Fruit fly (Drosophila melanogaster) whole organism, embryonic: Measurements from ENCODE around the gene CG15725.

Experiments
- Awh ChIP-seq: fragments of 200-800 bp; sonication (Bioruptor generic); IDR thresholded peaks from 2 replicates; pipeline ENCODE4, ENCODE4 v1.3.6; 2022; ENCODE audit warnings: missing biosample characterization, missing genetic modification characterization
- B-H1 ChIP-seq: fragments of 200-800 bp; sonication (Bioruptor generic); IDR thresholded peaks from 3 replicates; pipeline ENCODE4 v1.3.6; 2022; ENCODE audit warnings: missing biosample characterization, missing genetic modification characterization
- BtbVII ChIP-seq: fragments of 200-800 bp; sonication (Bioruptor generic); optimal IDR thresholded peaks from 3 replicates; lab custom pipeline; 2017; ENCODE audit warnings: missing biosample characterization, mild to moderate bottlenecking, missing genetic modification characterization
- CG10543 ChIP-seq: fragments of 200-800 bp; sonication (Bioruptor generic); optimal IDR thresholded peaks from 3 replicates; lab custom pipeline; 2017; ENCODE audit warnings: missing biosample characterization, mild to moderate bottlenecking, missing genetic modification characterization, moderate library complexity
- CG10979 ChIP-seq: fragments of 200-800 bp; sonication (Bioruptor generic); optimal IDR thresholded peaks from 2 replicates; lab custom pipeline; 2018; ENCODE audit warnings: missing biosample characterization, mild to moderate bottlenecking, missing genetic modification characterization, moderate library complexity
- CG12236 ChIP-seq: fragments of 200-800 bp; sonication (Bioruptor generic); optimal IDR thresholded peaks from 2 replicates; lab custom pipeline; 2016; ENCODE audit warnings: missing biosample characterization, missing genetic modification characterization
- CG12744 ChIP-seq: fragments of 200-800 bp; sonication (Bioruptor generic); optimal IDR thresholded peaks from 2 replicates; lab custom pipeline; 2016; ENCODE audit warnings: missing biosample characterization, missing genetic modification characterization
- CG12942 ChIP-seq: fragments of 200-800 bp; sonication (Bioruptor generic); optimal IDR thresholded peaks from 3 replicates; lab custom pipeline; 2016; ENCODE audit warnings: missing biosample characterization, missing genetic modification characterization
- CG13123 ChIP-seq: fragments of 200-800 bp; sonication (Bioruptor generic); optimal IDR thresholded peaks from 2 replicates; lab custom pipeline; 2016; ENCODE audit warnings: missing biosample characterization, missing genetic modification characterization
- CG13287 ChIP-seq: fragments of 200-800 bp; sonication (Bioruptor generic); IDR thresholded peaks from 2 replicates; pipeline ENCODE4 v1.3.6; 2022; ENCODE audit warnings: missing biosample characterization, missing genetic modification characterization; ENCODE audit not compliant: partially characterized antibody
- CG13894 ChIP-seq: fragments of 200-800 bp; sonication (Bioruptor generic); optimal IDR thresholded peaks from 3 replicates; lab custom pipeline; 2018; ENCODE audit warnings: missing biosample characterization, mild to moderate bottlenecking, missing genetic modification characterization, moderate library complexity
- CG14710 ChIP-seq: fragments of 200-800 bp; sonication (Bioruptor generic); optimal IDR thresholded peaks from 3 replicates; lab custom pipeline; 2019; ENCODE audit warnings: missing biosample characterization, mild to moderate bottlenecking, missing genetic modification characterization, moderate library complexity
- CG15269 ChIP-seq: fragments of 200-800 bp; sonication (Bioruptor generic); optimal IDR thresholded peaks from 2 replicates; lab custom pipeline; 2018; ENCODE audit warnings: missing biosample characterization, mild to moderate bottlenecking, missing genetic modification characterization, moderate library complexity
- CG15479 ChIP-seq: fragments of 200-800 bp; sonication (Bioruptor generic); optimal IDR thresholded peaks from 3 replicates; lab custom pipeline; 2019; ENCODE audit warnings: missing biosample characterization, mild to moderate bottlenecking, missing genetic modification characterization, moderate library complexity
- CG18764 ChIP-seq: fragments of 200-800 bp; sonication (Bioruptor generic); optimal IDR thresholded peaks from 3 replicates; lab custom pipeline; 2016; ENCODE audit warnings: missing biosample characterization, missing genetic modification characterization
- CG2199 ChIP-seq: fragments of 200-800 bp; sonication (Bioruptor generic); IDR thresholded peaks from 3 replicates; pipeline ENCODE4 v1.3.6; 2022; ENCODE audit warnings: missing biosample characterization, missing genetic modification characterization
- CG2712 ChIP-seq: fragments of 200-800 bp; optimal IDR thresholded peaks from 3 replicates; lab custom pipeline; 2019; ENCODE audit warnings: missing biosample characterization, mild to moderate bottlenecking, missing genetic modification characterization, moderate library complexity
- CG31224 ChIP-seq: fragments of 200-800 bp; sonication (Bioruptor generic); IDR thresholded peaks from 2 replicates; pipeline ENCODE4 v1.3.6; 2022; ENCODE audit warnings: missing biosample characterization, missing genetic modification characterization
- CG33557 ChIP-seq: fragments of 200-800 bp; sonication (Bioruptor generic); optimal IDR thresholded peaks from 2 replicates; lab custom pipeline; 2019; ENCODE audit warnings: missing biosample characterization, mild to moderate bottlenecking, missing genetic modification characterization, moderate library complexity
- CG4424 ChIP-seq: fragments of 200-800 bp; sonication (Bioruptor generic); optimal IDR thresholded peaks from 3 replicates; lab custom pipeline; 2016; ENCODE audit warnings: missing biosample characterization, missing genetic modification characterization
- CG6175 ChIP-seq: fragments of 200-800 bp; sonication (Bioruptor generic); IDR thresholded peaks from 3 replicates; pipeline ENCODE4 v1.3.6; 2022; ENCODE audit warnings: missing biosample characterization, missing genetic modification characterization
- CG7987 ChIP-seq: fragments of 200-800 bp; sonication (Bioruptor generic); optimal IDR thresholded peaks from 2 replicates; lab custom pipeline; 2018; ENCODE audit warnings: missing biosample characterization, mild to moderate bottlenecking, missing genetic modification characterization, moderate library complexity
- CG8089 ChIP-seq: fragments of 200-800 bp; sonication (Bioruptor generic); optimal IDR thresholded peaks from 3 replicates; lab custom pipeline; 2016; ENCODE audit warnings: missing biosample characterization, missing genetic modification characterization
- CG9215 ChIP-seq: fragments of 200-800 bp; sonication (Bioruptor generic); IDR thresholded peaks from 2 replicates; pipeline ENCODE4 v1.3.6; 2022; ENCODE audit warnings: missing biosample characterization, missing genetic modification characterization
- Dbx ChIP-seq: fragments of 200-800 bp; sonication (Bioruptor generic); IDR thresholded peaks from 3 replicates; pipeline ENCODE4 v1.3.6; 2022; ENCODE audit warnings: missing biosample characterization, missing genetic modification characterization
- Dfd ChIP-seq, 2 experiments: fragments of >200 bp; optimal IDR thresholded peaks; 2 replicates each; lab custom pipeline; 2017; ENCODE audit warnings: missing biosample characterization in 2 of 2, missing genetic modification characterization in 2 of 2
- E2f2 ChIP-seq: fragments of 200-800 bp; sonication (Bioruptor generic); IDR thresholded peaks from 2 replicates; pipeline ENCODE4 v1.3.6; 2022; ENCODE audit warnings: missing biosample characterization, missing genetic modification characterization
- HLH3B ChIP-seq: fragments of 200-800 bp; sonication (Bioruptor generic); IDR thresholded peaks from 2 replicates; pipeline ENCODE4 v1.3.6; 2022; ENCODE audit warnings: missing biosample characterization, missing genetic modification characterization
- MBD-R2 ChIP-seq: fragments of 200-800 bp; sonication (Bioruptor generic); IDR thresholded peaks from 2 replicates; pipeline ENCODE4 v1.3.6; 2022; ENCODE audit warnings: missing biosample characterization, missing genetic modification characterization
- NC2α ChIP-seq: fragments of 200-800 bp; sonication (Bioruptor generic); optimal IDR thresholded peaks from 2 replicates; lab custom pipeline; 2016; ENCODE audit warnings: missing biosample characterization, missing genetic modification characterization
- Nf-YA ChIP-seq: fragments of 200-800 bp; sonication (Bioruptor generic); IDR thresholded peaks from 2 replicates; pipeline ENCODE4 v1.3.6; 2022; ENCODE audit warnings: missing biosample characterization, missing genetic modification characterization
- Ptx1 ChIP-seq: fragments of 200-800 bp; sonication (Bioruptor generic); IDR thresholded peaks from 2 replicates; pipeline ENCODE4 v1.3.6; 2022; ENCODE audit warnings: missing biosample characterization, missing genetic modification characterization
- Rfx ChIP-seq: fragments of 200-800 bp; sonication (Bioruptor generic); IDR thresholded peaks from 2 replicates; pipeline ENCODE4 v1.3.6; 2022; ENCODE audit warnings: missing biosample characterization, missing genetic modification characterization
- Scr ChIP-seq: fragments of 200-800 bp; sonication (Bioruptor generic); IDR thresholded peaks from 2 replicates; pipeline ENCODE4 v1.3.6; 2022; ENCODE audit warnings: missing biosample characterization, missing genetic modification characterization; ENCODE audit not compliant: partially characterized antibody
- Sox102F ChIP-seq: fragments of 200-800 bp; sonication (Bioruptor generic); optimal IDR thresholded peaks from 2 replicates; lab custom pipeline; 2018; ENCODE audit warnings: missing biosample characterization, mild to moderate bottlenecking, missing genetic modification characterization, moderate library complexity
- Stat92E ChIP-seq, 3 experiments: fragments of >200 bp in 2 of 3; fragments of 200-800 bp in 1 of 3; sonication (Bioruptor generic) in 1 of 3; optimal IDR thresholded peaks; 2 replicates each; lab custom pipeline; 2017 to 2019; ENCODE audit warnings: missing biosample characterization in 3 of 3, missing genetic modification characterization in 3 of 3, mild to moderate bottlenecking in 1 of 3, moderate library complexity in 1 of 3
- ac ChIP-seq: fragments of 200-800 bp; sonication (Bioruptor generic); optimal IDR thresholded peaks from 3 replicates; lab custom pipeline; 2017; ENCODE audit warnings: missing biosample characterization, mild to moderate bottlenecking, missing genetic modification characterization
- az2 ChIP-seq: fragments of 200-800 bp; sonication (Bioruptor generic); optimal IDR thresholded peaks from 3 replicates; lab custom pipeline; 2016; ENCODE audit warnings: missing biosample characterization, missing genetic modification characterization
- bsh ChIP-seq, 2 experiments: fragments of 200-800 bp; sonication (Bioruptor generic); optimal IDR thresholded peaks; 2 replicates each; lab custom pipeline; 2017 to 2018; ENCODE audit warnings: mild to moderate bottlenecking in 2 of 2, missing biosample characterization in 2 of 2, missing genetic modification characterization in 2 of 2, moderate library complexity in 1 of 2
- cas ChIP-seq: fragments of 200-800 bp; sonication (Bioruptor generic); IDR thresholded peaks from 2 replicates; pipeline ENCODE4 v1.3.6; 2022; ENCODE audit warnings: missing biosample characterization, missing genetic modification characterization
- eve ChIP-seq, 2 experiments: fragments of >200 bp; optimal IDR thresholded peaks; 2 replicates each; lab custom pipeline; 2017; ENCODE audit warnings: missing biosample characterization in 2 of 2, missing genetic modification characterization in 2 of 2
- kni ChIP-seq: fragments of 200-800 bp; sonication (Bioruptor generic); optimal IDR thresholded peaks from 3 replicates; lab custom pipeline; 2017; ENCODE audit warnings: mild to moderate bottlenecking, missing biosample characterization, missing genetic modification reagents, missing genetic modification characterization
- psq ChIP-seq: fragments of 200-800 bp; sonication (Bioruptor generic); optimal IDR thresholded peaks from 2 replicates; lab custom pipeline; 2017; ENCODE audit warnings: missing biosample characterization, missing genetic modification characterization
- sd ChIP-seq: fragments of 200-800 bp; sonication (Bioruptor generic); optimal IDR thresholded peaks from 3 replicates; lab custom pipeline; 2018; ENCODE audit warnings: missing biosample characterization, mild to moderate bottlenecking, missing genetic modification characterization, moderate library complexity
- seq ChIP-seq: fragments of 200-800 bp; sonication (Bioruptor generic); IDR thresholded peaks from 2 replicates; pipeline ENCODE4 v1.3.6; 2022; ENCODE audit warnings: missing biosample characterization, missing genetic modification characterization
- sima ChIP-seq: fragments of 200-800 bp; sonication (Bioruptor generic); optimal IDR thresholded peaks from 2 replicates; lab custom pipeline; 2016; ENCODE audit warnings: missing biosample characterization, missing genetic modification characterization
- sob ChIP-seq: fragments of 200-800 bp; sonication (Bioruptor generic); IDR thresholded peaks from 2 replicates; pipeline ENCODE4 v1.3.6; 2022; ENCODE audit warnings: missing biosample characterization, missing genetic modification characterization
- tio ChIP-seq: fragments of 200-800 bp; sonication (Bioruptor generic); optimal IDR thresholded peaks from 2 replicates; lab custom pipeline; 2017; ENCODE audit warnings: missing biosample characterization, missing genetic modification characterization, inconsistent platforms
- toy ChIP-seq: fragments of 200-800 bp; sonication (Bioruptor generic); IDR thresholded peaks from 2 replicates; pipeline ENCODE4 v1.3.6; 2022; ENCODE audit warnings: missing biosample characterization, missing genetic modification characterization
- unc-4 ChIP-seq: fragments of 200-800 bp; sonication (Bioruptor generic); IDR thresholded peaks from 2 replicates; pipeline ENCODE4 v1.3.6; 2022; ENCODE audit warnings: missing biosample characterization, missing genetic modification characterization; ENCODE audit not compliant: partially characterized antibody
- wor ChIP-seq: fragments of 200-800 bp; sonication (Bioruptor generic); IDR thresholded peaks from 2 replicates; pipeline ENCODE4 v1.3.6; 2022; ENCODE audit warnings: missing biosample characterization, missing genetic modification characterization
- zen ChIP-seq: fragments of 200-800 bp; sonication (Bioruptor generic); optimal IDR thresholded peaks from 3 replicates; lab custom pipeline; 2018; ENCODE audit warnings: missing biosample characterization, mild to moderate bottlenecking, missing genetic modification characterization, moderate library complexity

The CG15725 gene

dm6 chrX:12756374-12756721, 50.7 kb downstream of the CG15725 start (continued):
- peak; percentile 88; the same call in 2 of the 3 replicates for TF ChIP-seq CG2199 (GFP tag; lab: Robert Waterston, UW)
- TF ChIP-seq sima (GFP tag; lab: Kevin White, UChicago) = no peak
- TF ChIP-seq CG10543 (GFP tag; lab: Kevin White, UChicago) = peak; percentile 88
- no peak for TF ChIP-seq seq (GFP tag; lab: Robert Waterston, UW)
- no peak for TF ChIP-seq Rfx (GFP tag; lab: Robert Waterston, UW)
- no peak for TF ChIP-seq Dbx (GFP tag; lab: Robert Waterston, UW)
- no peak for TF ChIP-seq E2f2 (GFP tag; lab: Robert Waterston, UW)
- TF ChIP-seq ac (GFP tag; lab: Kevin White, UChicago) = no peak
- no peak for TF ChIP-seq CG13123 (GFP tag; lab: Kevin White, UChicago)
- TF ChIP-seq CG6175 (GFP tag; lab: Robert Waterston, UW) = peak; percentile 91; the same call in 2 of the 3 replicates
- TF ChIP-seq Stat92E (GFP tag; optimal IDR thresholded peaks at IDR 0.05; lab: Kevin White, UChicago) = no peak
- TF ChIP-seq CG12744 (GFP tag; lab: Kevin White, UChicago) = no peak
- TF ChIP-seq Scr = no peak
- TF ChIP-seq MBD-R2 = peak; percentile 19; the same call in 1 of the 2 replicates
- peak; percentile 27 for TF ChIP-seq CG7987 (GFP tag; lab: Kevin White, UChicago)
- TF ChIP-seq eve (GFP tag; optimal IDR thresholded peaks at IDR 0.05; lab: Kevin White, UChicago) = no peak
- no peak for TF ChIP-seq bsh (GFP tag; optimal IDR thresholded peaks at IDR 0.05; lab: Kevin White, UChicago)
- no peak for TF ChIP-seq Awh (GFP tag; lab: Robert Waterston, UW)
- no peak for TF ChIP-seq wor (GFP tag; lab: Robert Waterston, UW)
- TF ChIP-seq BtbVII (GFP tag; lab: Kevin White, UChicago) = no peak
- no peak for TF ChIP-seq CG15269 (tag; lab: Kevin White, UChicago)
- TF ChIP-seq HLH3B = no peak
- TF ChIP-seq toy (GFP tag; lab: Robert Waterston, UW) = no peak
- TF ChIP-seq CG33557 (GFP tag; lab: Kevin White, UChicago) = no peak
- no peak for TF ChIP-seq CG15479 (GFP tag; lab: Kevin White, UChicago)
- TF ChIP-seq CG14710 (tag; lab: Kevin White, UChicago) = no peak
- no peak for TF ChIP-seq CG18764 (GFP tag; lab: Kevin White, UChicago)
- no peak for TF ChIP-seq Dfd (GFP tag; optimal IDR thresholded peaks at IDR 0.05; lab: Kevin White, UChicago)
- peak; percentile 65 for TF ChIP-seq kni
- TF ChIP-seq sd (tag; lab: Kevin White, UChicago) = peak; percentile 67
- TF ChIP-seq Nf-YA (GFP tag; lab: Robert Waterston, UW) = no peak
- no peak for TF ChIP-seq sob (GFP tag; lab: Robert Waterston, UW)
- no peak for TF ChIP-seq CG31224 (GFP tag; lab: Robert Waterston, UW)
- no peak for TF ChIP-seq az2 (GFP tag; lab: Kevin White, UChicago)
- no peak for TF ChIP-seq Ptx1
- TF ChIP-seq unc-4 (GFP tag; lab: Robert Waterston, UW) = no peak
- peak; percentile 46 for TF ChIP-seq psq
- no peak for TF ChIP-seq zen (tag; lab: Kevin White, UChicago)
- no peak for TF ChIP-seq tio
- TF ChIP-seq CG10979 = no peak
- TF ChIP-seq CG12942 (GFP tag; lab: Kevin White, UChicago) = no peak
- TF ChIP-seq CG13894 = peak; percentile 67
- no peak; the same call in 1 of the 2 replicates for TF ChIP-seq CG13287 (GFP tag; lab: Robert Waterston, UW)
- TF ChIP-seq CG4424 (GFP tag; lab: Kevin White, UChicago) = no peak
- no peak for TF ChIP-seq CG9215 (GFP tag; lab: Robert Waterston, UW)
- no peak for TF ChIP-seq B-H1 (GFP tag; lab: Robert Waterston, UW)
- no peak for TF ChIP-seq NC2α (GFP tag; lab: Kevin White, UChicago)
- TF ChIP-seq CG12236 (GFP tag; lab: Kevin White, UChicago) = no peak
- TF ChIP-seq CG8089 (GFP tag; lab: Kevin White, UChicago) = no peak
- TF ChIP-seq cas (GFP tag; lab: Robert Waterston, UW) = no peak
- no peak for TF ChIP-seq CG2712 (tag; lab: Kevin White, UChicago)
- no peak for TF ChIP-seq Sox102F (GFP tag; lab: Kevin White, UChicago)
